Worm (Caenorhabditis elegans): ENCODE data around the gene M117.3.

Gene M117.3

ce11 chrIV:11833456-11833855 is 11.4 kb downstream of the M117.3 start, which contains the start of gene M117.4 (continued):
- no peak for TF ChIP-seq egl-27 (tag; optimal IDR thresholded peaks at IDR 0.05)
- TF ChIP-seq tag-97 (GFP tag; IDR thresholded peaks at IDR 0.05): no peak

DNA sequence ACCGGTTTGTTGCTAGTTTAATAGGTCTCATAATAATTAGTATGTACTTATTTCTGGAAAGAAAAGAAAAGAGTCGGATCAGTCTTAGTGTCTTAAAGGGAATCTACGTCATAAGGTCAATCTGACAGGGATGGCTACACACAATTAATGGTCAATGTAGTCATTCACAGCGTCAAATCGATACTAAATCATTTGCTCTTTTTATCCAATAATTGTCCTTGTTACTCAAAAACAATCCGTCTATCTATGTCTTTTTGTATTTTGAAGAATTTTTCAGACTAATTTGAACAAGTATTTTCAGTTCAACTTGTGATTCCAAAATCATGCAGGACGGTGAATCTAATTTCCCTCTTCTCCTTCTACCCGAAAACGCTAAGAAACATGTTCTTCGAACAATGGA is 16.7 kb downstream of the M117.3 start, which contains the start of gene fbxb-3:
Gene fbxb-3 (plus strand): TSS at position 301 of the 400 bp plus-strand sequence.
- no peak for TF ChIP-seq set-16 (GFP tag; IDR thresholded peaks at IDR 0.05)
- no peak for TF ChIP-seq nhr-28 (tag; optimal IDR thresholded peaks at IDR 0.05)
- no peak for TF ChIP-seq madf-9 (GFP tag; conservative IDR thresholded peaks at IDR 0.05)
- no peak for TF ChIP-seq ceh-20 (GFP tag; IDR thresholded peaks at IDR 0.05)
- TF ChIP-seq ama-1 (optimal IDR thresholded peaks at IDR 0.05): no peak
- TF ChIP-seq dve-1 (tag; optimal IDR thresholded peaks at IDR 0.05; ENCODE audit: insufficient read depth): no peak
- no peak for TF ChIP-seq Y48G9A.11 (GFP tag; IDR thresholded peaks at IDR 0.05)
- TF ChIP-seq nhr-41 (GFP tag; IDR thresholded peaks at IDR 0.05): no peak
- TF ChIP-seq zfp-2 (tag; optimal IDR thresholded peaks at IDR 0.05): no peak

DNA sequence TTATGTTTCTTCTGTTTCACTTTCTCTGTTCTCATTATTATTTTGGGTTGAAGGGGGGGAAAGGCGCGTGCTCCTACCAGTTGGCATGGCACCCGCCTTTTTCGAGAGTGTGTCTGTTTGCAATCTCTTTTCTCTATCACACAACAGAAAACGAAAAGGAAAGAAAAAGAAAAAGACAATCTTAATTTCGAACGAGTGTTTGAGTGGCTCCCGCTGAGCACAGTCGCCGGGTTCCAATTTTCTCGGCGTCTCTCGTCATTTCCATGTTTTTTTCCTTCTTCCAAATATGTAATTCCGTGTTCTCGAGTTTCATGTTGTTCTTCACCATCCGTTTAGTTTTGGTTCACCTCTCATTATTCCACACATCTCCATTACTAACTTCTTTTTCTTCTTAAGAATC is 20.1 kb downstream of the M117.3 start, which contains the start of gene F38H4.3:
Gene F38H4.3 (plus strand): TSS at position 301 of the 400 bp plus-strand sequence.
- TF ChIP-seq saeg-2 (GFP tag; IDR thresholded peaks at IDR 0.05) (no peak), dmd-8 (GFP tag; IDR thresholded peaks at IDR 0.05) (no peak), nhr-28 (tag; optimal IDR thresholded peaks at IDR 0.05) (no peak), spr-1 (tag; optimal IDR thresholded peaks at IDR 0.05) (no peak), zfp-2 (tag; optimal IDR thresholded peaks at IDR 0.05) (no peak), rbr-2 (tag; optimal IDR thresholded peaks at IDR 0.05) (no peak), nhr-10 (tag; optimal IDR thresholded peaks at IDR 0.05) (no peak), nhr-111 (GFP tag; optimal IDR thresholded peaks at IDR 0.05) (no peak), zag-1 (tag; optimal IDR thresholded peaks at IDR 0.05) (no peak), lin-1 (GFP tag; IDR thresholded peaks at IDR 0.05) (no peak)

ce11 chrIV:11847771-11848312 is 25.8 kb downstream of the M117.3 start, which contains the start of the genes F38H4.6 and F38H4.4:
F38H4.6 (minus strand) TSS chrIV:11847871.
F38H4.4 (plus strand) TSS chrIV:11848262.
- no peak for TF ChIP-seq rbr-2 (tag; optimal IDR thresholded peaks at IDR 0.05)
- no peak for TF ChIP-seq lin-39 (tag; optimal IDR thresholded peaks at IDR 0.05)
- no peak for TF ChIP-seq zip-11 (GFP tag; IDR thresholded peaks at IDR 0.05)
- TF ChIP-seq mxl-2 (GFP tag; conservative IDR thresholded peaks at IDR 0.05): no peak
- no peak for TF ChIP-seq tra-1 (GFP tag; IDR thresholded peaks at IDR 0.05)
- TF ChIP-seq egl-27 (tag; optimal IDR thresholded peaks at IDR 0.05): no peak
- TF ChIP-seq ces-1 (GFP tag; optimal IDR thresholded peaks at IDR 0.05): no peak
- no peak for TF ChIP-seq aha-1 (tag)
- TF ChIP-seq mdt-29 (GFP tag; IDR thresholded peaks at IDR 0.05): no peak
- TF ChIP-seq lin-13 (GFP tag; optimal IDR thresholded peaks at IDR 0.05): no peak
- no peak for TF ChIP-seq daf-19 (GFP tag; conservative IDR thresholded peaks at IDR 0.05)
- TF ChIP-seq unc-39 (tag; optimal IDR thresholded peaks at IDR 0.05): no peak
- TF ChIP-seq nhr-28 (tag; optimal IDR thresholded peaks at IDR 0.05): no peak

- TF ChIP-seq zfp-3 (GFP tag; conservative IDR thresholded peaks at IDR 0.05) (no peak), Y48G9A.11 (GFP tag; IDR thresholded peaks at IDR 0.05) (no peak), lin-13 (GFP tag; optimal IDR thresholded peaks at IDR 0.05) (no peak), mep-1 (tag; optimal IDR thresholded peaks at IDR 0.05) (no peak), nhr-25 (tag; optimal IDR thresholded peaks at IDR 0.05; ENCODE audit: borderline replicate concordance, insufficient read depth) (no peak), ceh-44 (GFP tag; IDR thresholded peaks at IDR 0.05) (no peak), lin-39 (tag; optimal IDR thresholded peaks at IDR 0.05) (no peak), duxl-1 (tag; optimal IDR thresholded peaks at IDR 0.05; ENCODE audit: poor library complexity) (no peak), rbr-2 (tag; optimal IDR thresholded peaks at IDR 0.05) (no peak), mdt-29 (GFP tag; IDR thresholded peaks at IDR 0.05) (no peak), snpc-4 (tag; optimal IDR thresholded peaks at IDR 0.05) (no peak), tag-97 (GFP tag; IDR thresholded peaks at IDR 0.05) (no peak), snpc-1.2 (GFP tag; IDR thresholded peaks at IDR 0.05) (no peak), lsy-2 (tag; optimal IDR thresholded peaks at IDR 0.05) (no peak), dpl-1 (GFP tag; optimal IDR thresholded peaks at IDR 0.05) (no peak), madf-9 (GFP tag; conservative IDR thresholded peaks at IDR 0.05) (no peak), lin-29 (GFP tag; IDR thresholded peaks at IDR 0.05) (no peak)
Observed at ce11 chrIV:11851882-11852281, 29.9 kb downstream of the M117.3 start, which contains the start of gene F38H4.5. F38H4.5 (plus strand) TSS chrIV:11852182.
